Worm (Caenorhabditis elegans) whole organism, mixed stage, embryonic: ENCODE measurements around the gene rme-2.

ENCODE experiments used
- pha-4 ChIP-seq: fragments of 150-350 bp; optimal IDR thresholded peaks from 2 replicates; lab custom pipeline; 2018; ENCODE audit warnings: missing biosample characterization, missing genetic modification reagents, missing genetic modification characterization
- unc-62 ChIP-seq: fragments of 150-350 bp; optimal IDR thresholded peaks from 2 replicates; lab custom pipeline; 2014; ENCODE audit warnings: missing biosample characterization, missing genetic modification reagents, missing genetic modification characterization
- ztf-11 ChIP-seq: fragments of 150-350 bp; optimal IDR thresholded peaks from 2 replicates; lab custom pipeline; 2014; ENCODE audit warnings: missing biosample characterization, missing genetic modification characterization

DNA sequence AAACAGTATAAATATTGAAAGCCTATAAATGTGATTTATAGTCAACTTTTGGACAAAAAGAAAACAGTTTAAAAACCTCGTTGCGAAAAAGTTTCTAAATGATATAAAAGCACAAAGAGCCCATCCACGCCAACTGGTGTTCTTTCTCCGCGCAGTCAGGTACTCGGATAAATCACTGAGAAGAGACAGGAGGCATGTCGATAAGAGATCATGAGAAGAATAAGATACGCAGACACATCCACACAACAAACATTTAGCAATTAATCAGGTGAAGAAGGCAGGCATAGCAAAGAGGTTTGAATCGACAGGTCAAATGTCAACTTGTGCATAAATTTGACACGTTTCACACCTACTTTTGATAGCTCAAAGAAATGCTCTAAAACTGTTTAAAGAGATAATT, 37.9 kb downstream of the rme-2 start:
- peak; percentile 97 for TF ChIP-seq unc-62
- TF ChIP-seq ztf-11 (tag; lab: Kevin White, UChicago): no peak
- no peak for TF ChIP-seq pha-4
